Worm (Caenorhabditis elegans): ENCODE results near the gene str-30.
A peak's percentile ranks its signal among the peaks of the same experiment; 100 is the strongest.

The str-30 gene

ce11 chrV:3697071-3697470, 27.8 kb upstream of the str-30 start:
- TF ChIP-seq R02D3.7 (tag; optimal IDR thresholded peaks at IDR 0.05) (no peak), Y105C5A.15 (GFP tag; IDR thresholded peaks at IDR 0.05) (no peak), ceh-82 (tag; optimal IDR thresholded peaks at IDR 0.05) (no peak), lin-15B (tag; optimal IDR thresholded peaks at IDR 0.05) (no peak), dmd-9 (GFP tag; IDR thresholded peaks at IDR 0.05) (no peak), lin-29 (GFP tag; IDR thresholded peaks at IDR 0.05) (no peak), nhr-25 (tag; optimal IDR thresholded peaks at IDR 0.05; ENCODE audit: borderline replicate concordance, insufficient read depth) (no peak), zip-11 (GFP tag; IDR thresholded peaks at IDR 0.05) (no peak), dmd-6 (GFP tag; IDR thresholded peaks at IDR 0.05) (peak; percentile 85), sdz-12 (GFP tag; optimal IDR thresholded peaks at IDR 0.05) (no peak), lir-3 (tag; optimal IDR thresholded peaks at IDR 0.05) (no peak), tra-1 (GFP tag; IDR thresholded peaks at IDR 0.05) (peak; percentile 70; the same call in 1 of the 2 replicates), vab-7 (GFP tag; IDR thresholded peaks at IDR 0.05) (no peak), D1046.2 (GFP tag; IDR thresholded peaks at IDR 0.05) (no peak), zfp-2 (tag; optimal IDR thresholded peaks at IDR 0.05) (no peak), F26F4.8 (GFP tag; conservative IDR thresholded peaks at IDR 0.05) (no peak), daf-16 (GFP tag; optimal IDR thresholded peaks at IDR 0.05) (peak in 1 of 2 experiments; percentile 87), daf-16 (tag; optimal IDR thresholded peaks at IDR 0.05) (peak; percentile 95), nhr-76 (tag; optimal IDR thresholded peaks at IDR 0.05) (no peak), lin-1 (GFP tag; IDR thresholded peaks at IDR 0.05) (peak; percentile 86), nhr-42 (GFP tag; IDR thresholded peaks at IDR 0.05) (no peak), ztf-11 (tag; optimal IDR thresholded peaks at IDR 0.05) (no peak), nhr-11 (tag; optimal IDR thresholded peaks at IDR 0.05) (no peak), dve-1 (tag; optimal IDR thresholded peaks at IDR 0.05; ENCODE audit: insufficient read depth) (peak; percentile 86), gei-8 (GFP tag; optimal IDR thresholded peaks at IDR 0.05) (no peak), unc-62 (GFP tag; optimal IDR thresholded peaks at IDR 0.05 in 1 of 2) (no peak), unc-62 (tag; optimal IDR thresholded peaks at IDR 0.05) (no peak), ctbp-1 (GFP tag; IDR thresholded peaks at IDR 0.05) (no peak), mep-1 (tag; optimal IDR thresholded peaks at IDR 0.05) (peak; percentile 49), nhr-102 (tag; optimal IDR thresholded peaks at IDR 0.05) (peak; percentile 69), mxl-2 (GFP tag; conservative IDR thresholded peaks at IDR 0.05) (no peak), ceh-28 (tag; optimal IDR thresholded peaks at IDR 0.05) (no peak), snpc-4 (tag; optimal IDR thresholded peaks at IDR 0.05) (no peak), spr-1 (tag; optimal IDR thresholded peaks at IDR 0.05) (no peak), spr-3 (GFP tag; optimal IDR thresholded peaks at IDR 0.05) (no peak), snpc-1.2 (GFP tag; IDR thresholded peaks at IDR 0.05) (no peak), ZK546.5 (tag; optimal IDR thresholded peaks at IDR 0.05) (no peak), zfp-3 (GFP tag; conservative IDR thresholded peaks at IDR 0.05) (no peak), mxl-3 (GFP tag; optimal IDR thresholded peaks at IDR 0.05) (peak; percentile 46), nhr-28 (tag; optimal IDR thresholded peaks at IDR 0.05) (peak; percentile 93), nhr-48 (tag; optimal IDR thresholded peaks at IDR 0.05) (peak; percentile 69), zip-2 (tag; optimal IDR thresholded peaks at IDR 0.05) (no peak), rbr-2 (tag; optimal IDR thresholded peaks at IDR 0.05) (no peak), F44E2.7 (GFP tag; IDR thresholded peaks at IDR 0.05) (no peak), dpl-1 (GFP tag; optimal IDR thresholded peaks at IDR 0.05) (no peak), lin-38 (GFP tag; IDR thresholded peaks at IDR 0.05) (no peak), hmg-1.1 (GFP tag; IDR thresholded peaks at IDR 0.05) (no peak), mdl-1 (tag; optimal IDR thresholded peaks at IDR 0.05) (peak in 1 of 2 experiments; percentile 61), pqm-1 (tag; optimal IDR thresholded peaks at IDR 0.05) (peak; percentile 55), jun-1 (tag; optimal IDR thresholded peaks at IDR 0.05) (no peak), T26A8.4 (GFP tag; IDR thresholded peaks at IDR 0.05) (no peak), ceh-62 (tag; optimal IDR thresholded peaks at IDR 0.05) (no peak), madf-5 (GFP tag; IDR thresholded peaks at IDR 0.05) (no peak), ztf-7 (tag; optimal IDR thresholded peaks at IDR 0.05) (no peak)
